Worm (Caenorhabditis elegans) whole organism, L2 larva: ENCODE data around the gene cpt-5.
A peak's percentile ranks its signal among the peaks of the same experiment; 100 is the strongest.

ENCODE experiments used
- C34F6.9 ChIP-seq: fragments of 150-350 bp; optimal IDR thresholded peaks from 2 replicates; lab custom pipeline; 2014; ENCODE audit warnings: missing biosample characterization, missing genetic modification characterization
- F13H6.1 ChIP-seq: sonication (generic microtip); optimal IDR thresholded peaks from 2 replicates; lab custom pipeline; 2016; ENCODE audit warnings: missing genetic modification characterization, missing compliant biosample characterization
- R02D3.7 ChIP-seq: fragments of 150-350 bp; optimal IDR thresholded peaks from 2 replicates; lab custom pipeline; 2014; ENCODE audit warnings: missing biosample characterization, missing genetic modification characterization
- Y55F3AM.14 ChIP-seq: fragments of 200-800 bp; sonication (Bioruptor generic); optimal IDR thresholded peaks from 2 replicates; lab custom pipeline; 2018; ENCODE audit warnings: mild to moderate bottlenecking, missing genetic modification characterization, missing compliant biosample characterization
- ZK546.5 ChIP-seq: sonication (generic microtip); optimal IDR thresholded peaks from 2 replicates; lab custom pipeline; 2017; ENCODE audit warnings: missing biosample characterization, missing genetic modification characterization
- alr-1 ChIP-seq: fragments of 150-350 bp; optimal IDR thresholded peaks from 2 replicates; lab custom pipeline; 2014; ENCODE audit warnings: missing biosample characterization, missing genetic modification characterization
- aly-2 ChIP-seq: fragments of 150-350 bp; optimal IDR thresholded peaks from 2 replicates; lab custom pipeline; 2014; ENCODE audit warnings: missing biosample characterization, missing genetic modification characterization
- ama-1 ChIP-seq: fragments of 150-350 bp; optimal IDR thresholded peaks from 2 replicates; lab custom pipeline; 2018; ENCODE audit warnings: inconsistent platforms
- blmp-1 ChIP-seq: sonication (generic microtip); optimal IDR thresholded peaks from 2 replicates; lab custom pipeline; 2017; ENCODE audit warnings: missing genetic modification characterization, mild to moderate bottlenecking, missing compliant biosample characterization, antibody characterized with exemption, moderate library complexity; ENCODE audit not compliant: insufficient read depth
- ceh-16 ChIP-seq: fragments of 150-350 bp; optimal IDR thresholded peaks from 2 replicates; lab custom pipeline; 2014; ENCODE audit warnings: missing biosample characterization, missing genetic modification characterization
- ceh-82 ChIP-seq: fragments of 150-350 bp; optimal IDR thresholded peaks from 2 replicates; lab custom pipeline; 2014; ENCODE audit warnings: missing biosample characterization, missing genetic modification characterization
- crh-2 ChIP-seq: sonication (generic microtip); optimal IDR thresholded peaks from 2 replicates; lab custom pipeline; 2017; ENCODE audit warnings: missing biosample characterization, missing genetic modification characterization
- dmd-4 ChIP-seq: sonication (generic microtip); optimal IDR thresholded peaks from 2 replicates; lab custom pipeline; 2017; ENCODE audit warnings: missing biosample characterization, missing genetic modification characterization
- egl-27 ChIP-seq: sonication (generic microtip); optimal IDR thresholded peaks from 3 replicates; lab custom pipeline; 2017; ENCODE audit warnings: missing biosample characterization, missing genetic modification reagents, missing genetic modification characterization
- elt-1 ChIP-seq: fragments of 150-350 bp; optimal IDR thresholded peaks from 2 replicates; lab custom pipeline; 2014; ENCODE audit warnings: missing biosample characterization, missing genetic modification characterization
- elt-3 ChIP-seq: sonication (generic microtip); optimal IDR thresholded peaks from 2 replicates; lab custom pipeline; 2017; ENCODE audit warnings: missing biosample characterization, missing genetic modification characterization
- fos-1 ChIP-seq: fragments of 150-350 bp; optimal IDR thresholded peaks from 2 replicates; lab custom pipeline; 2014; ENCODE audit warnings: missing biosample characterization, missing genetic modification characterization
- gmeb-1 ChIP-seq: fragments of 150-350 bp; optimal IDR thresholded peaks from 2 replicates; lab custom pipeline; 2014; ENCODE audit warnings: missing biosample characterization, missing genetic modification characterization
- lin-11 ChIP-seq: fragments of 150-350 bp; sonication (generic microtip); optimal IDR thresholded peaks from 2 replicates; lab custom pipeline; 2014; ENCODE audit warnings: missing biosample characterization, missing genetic modification characterization, inconsistent platforms, mixed read lengths
- lin-13 ChIP-seq: fragments of 150-350 bp; optimal IDR thresholded peaks from 2 replicates; lab custom pipeline; 2014; ENCODE audit warnings: missing biosample characterization, missing genetic modification reagents, missing genetic modification characterization
- lin-39 ChIP-seq: fragments of 150-350 bp; optimal IDR thresholded peaks from 2 replicates; lab custom pipeline; 2014; ENCODE audit warnings: missing biosample characterization, missing genetic modification reagents, missing genetic modification characterization
- lsy-2 ChIP-seq, 2 experiments: fragments of 150-350 bp in 1 of 2; sonication (generic microtip) in 1 of 2; optimal IDR thresholded peaks; 2 replicates each; lab custom pipeline; 2014 to 2017; ENCODE audit warnings: missing biosample characterization in 2 of 2, missing genetic modification characterization in 2 of 2
- mab-5 ChIP-seq: fragments of 150-350 bp; optimal IDR thresholded peaks from 2 replicates; lab custom pipeline; 2014; ENCODE audit warnings: missing biosample characterization, missing genetic modification characterization
- mbf-1 ChIP-seq: sonication (generic microtip); optimal IDR thresholded peaks from 2 replicates; lab custom pipeline; 2017; ENCODE audit warnings: missing biosample characterization, missing genetic modification characterization
- mdl-1 ChIP-seq, 2 experiments: fragments of 150-350 bp in 1 of 2; sonication (generic microtip) in 1 of 2; optimal IDR thresholded peaks; 2 replicates each; lab custom pipeline; 2017; ENCODE audit warnings: missing biosample characterization in 2 of 2, missing genetic modification characterization in 2 of 2
- nhr-10 ChIP-seq: sonication (generic microtip); optimal IDR thresholded peaks from 2 replicates; lab custom pipeline; 2017; ENCODE audit warnings: missing biosample characterization, missing genetic modification characterization
- nhr-11 ChIP-seq: fragments of 150-350 bp; optimal IDR thresholded peaks from 2 replicates; lab custom pipeline; 2014; ENCODE audit warnings: missing biosample characterization, missing genetic modification characterization
- nhr-12 ChIP-seq: fragments of 150-350 bp; optimal IDR thresholded peaks from 2 replicates; lab custom pipeline; 2014; ENCODE audit warnings: missing biosample characterization, missing genetic modification characterization
- nhr-129 ChIP-seq: fragments of 150-350 bp; optimal IDR thresholded peaks from 2 replicates; lab custom pipeline; 2014; ENCODE audit warnings: missing biosample characterization, missing genetic modification characterization
- nhr-21 ChIP-seq: fragments of 150-350 bp; optimal IDR thresholded peaks from 2 replicates; lab custom pipeline; 2014; ENCODE audit warnings: missing biosample characterization, missing genetic modification characterization
- nhr-23 ChIP-seq: fragments of 150-350 bp; optimal IDR thresholded peaks from 2 replicates; lab custom pipeline; 2014; ENCODE audit warnings: missing biosample characterization, missing genetic modification reagents, missing genetic modification characterization
- nhr-237 ChIP-seq: fragments of 150-350 bp; optimal IDR thresholded peaks from 2 replicates; lab custom pipeline; 2014; ENCODE audit warnings: missing biosample characterization, missing genetic modification characterization
- nhr-25 ChIP-seq: fragments of 150-350 bp; sonication (generic microtip); optimal IDR thresholded peaks from 3 replicates; lab custom pipeline; 2014; ENCODE audit warnings: missing biosample characterization, missing genetic modification characterization
- nhr-6 ChIP-seq: fragments of 150-350 bp; optimal IDR thresholded peaks from 2 replicates; lab custom pipeline; 2014; ENCODE audit warnings: missing biosample characterization, missing genetic modification characterization
- nhr-77 ChIP-seq: fragments of 150-350 bp; optimal IDR thresholded peaks from 2 replicates; lab custom pipeline; 2014; ENCODE audit warnings: missing biosample characterization, missing genetic modification characterization
- peb-1 ChIP-seq: fragments of 150-350 bp; optimal IDR thresholded peaks from 2 replicates; lab custom pipeline; 2014; ENCODE audit warnings: missing biosample characterization, missing genetic modification characterization
- sem-4 ChIP-seq: fragments of 150-350 bp; optimal IDR thresholded peaks from 2 replicates; lab custom pipeline; 2014; ENCODE audit warnings: missing biosample characterization, missing genetic modification reagents, missing genetic modification characterization
- skn-1 ChIP-seq: sonication (generic microtip); optimal IDR thresholded peaks from 2 replicates; lab custom pipeline; 2017; ENCODE audit warnings: missing biosample characterization, missing genetic modification characterization
- sma-3 ChIP-seq: sonication (generic microtip); optimal IDR thresholded peaks from 2 replicates; lab custom pipeline; 2016; ENCODE audit warnings: missing genetic modification reagents, missing genetic modification characterization, missing compliant biosample characterization
- sma-9 ChIP-seq, 2 experiments: fragments of 150-350 bp in 1 of 2; sonication (generic microtip) in 1 of 2; optimal IDR thresholded peaks; 2 replicates each; lab custom pipeline; 2014 to 2016; ENCODE audit warnings: missing genetic modification characterization in 2 of 2, mild to moderate bottlenecking in 1 of 2, missing biosample characterization in 1 of 2, missing compliant biosample characterization in 1 of 2, missing genetic modification reagents in 1 of 2, moderate library complexity in 1 of 2
- snpc-4 ChIP-seq: fragments of 150-350 bp; optimal IDR thresholded peaks from 2 replicates; lab custom pipeline; 2014; ENCODE audit warnings: missing biosample characterization, missing genetic modification characterization
- unc-39 ChIP-seq: fragments of 150-350 bp; optimal IDR thresholded peaks from 2 replicates; lab custom pipeline; 2014; ENCODE audit warnings: missing biosample characterization, missing genetic modification characterization
- unc-55 ChIP-seq: fragments of 150-350 bp; sonication (generic microtip); optimal IDR thresholded peaks from 3 replicates; lab custom pipeline; 2014; ENCODE audit warnings: missing biosample characterization, missing genetic modification reagents, missing genetic modification characterization
- unc-62 ChIP-seq: fragments of 150-350 bp; optimal IDR thresholded peaks from 2 replicates; lab custom pipeline; 2014; ENCODE audit warnings: missing biosample characterization, missing genetic modification reagents, missing genetic modification characterization
- zag-1 ChIP-seq: fragments of 150-350 bp; optimal IDR thresholded peaks from 2 replicates; lab custom pipeline; 2014; ENCODE audit warnings: missing biosample characterization, missing genetic modification characterization
- ztf-1 ChIP-seq: fragments of 200-800 bp; sonication (Bioruptor generic); conservative IDR thresholded peaks from 2 replicates; pipeline ENCODE4 v1.3.6; 2022; ENCODE audit warnings: missing genetic modification characterization, missing compliant biosample characterization
- ztf-11 ChIP-seq: sonication (generic microtip); optimal IDR thresholded peaks from 2 replicates; lab custom pipeline; 2017; ENCODE audit warnings: missing biosample characterization, missing genetic modification characterization
- ztf-4 ChIP-seq: fragments of 150-350 bp; optimal IDR thresholded peaks from 2 replicates; lab custom pipeline; 2014; ENCODE audit warnings: missing biosample characterization, missing genetic modification characterization

The cpt-5 gene

DNA sequence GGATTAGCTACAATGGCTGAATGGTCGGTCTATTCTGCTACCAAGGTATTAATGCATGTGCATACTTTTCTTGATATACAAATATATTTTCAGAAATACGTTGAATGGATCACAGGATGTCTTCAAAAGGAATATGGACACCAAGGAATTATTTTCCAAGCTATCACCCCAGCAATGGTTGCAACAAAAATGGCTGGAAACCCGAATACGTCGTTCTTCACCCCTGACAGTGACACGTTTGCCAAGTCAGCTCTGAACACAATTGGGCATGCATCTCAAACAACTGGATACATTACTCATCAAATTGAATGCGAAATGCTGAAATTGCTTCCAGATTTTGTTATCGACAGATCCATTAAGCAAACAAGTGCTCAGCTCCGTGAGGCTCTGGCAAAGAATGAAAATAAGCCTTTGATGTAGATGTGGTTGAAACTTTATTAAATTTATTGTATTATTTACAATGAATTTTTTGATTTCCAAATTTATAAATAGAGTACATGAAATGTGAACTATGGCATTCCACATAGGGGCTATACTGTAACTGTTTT, 34.6 kb downstream of the cpt-5 start:
- TF ChIP-seq sma-9 (GFP tag; optimal IDR thresholded peaks at IDR 0.05; lab: Kevin White, UChicago) (peak; percentile 42), sma-9 (tag; optimal IDR thresholded peaks at IDR 0.05; lab: Kevin White, UChicago) (no peak), crh-2 (tag; lab: Kevin White, UChicago) (peak; percentile 62), ztf-11 (tag; lab: Kevin White, UChicago) (no peak), nhr-23 (tag; lab: Kevin White, UChicago) (no peak), nhr-237 (no peak), alr-1 (tag; lab: Kevin White, UChicago) (no peak), skn-1 (no peak), gmeb-1 (peak; percentile 64), blmp-1 (tag; lab: Kevin White, UChicago) (no peak), nhr-10 (tag; lab: Kevin White, UChicago) (no peak), mab-5 (tag; lab: Kevin White, UChicago) (no peak), nhr-21 (tag; lab: Kevin White, UChicago) (peak; percentile 46), nhr-11 (tag; lab: Kevin White, UChicago) (no peak), nhr-6 (tag; lab: Kevin White, UChicago) (no peak), lsy-2 (tag; optimal IDR thresholded peaks at IDR 0.05; lab: Kevin White, UChicago) (peak in 1 of 2 experiments; percentile 60), unc-55 (GFP tag; lab: Kevin White, UChicago) (no peak), unc-39 (tag; lab: Kevin White, UChicago) (no peak), sem-4 (tag; lab: Kevin White, UChicago) (peak; percentile 17), egl-27 (no peak), lin-11 (no peak), ztf-4 (tag; lab: Kevin White, UChicago) (peak; percentile 53), ceh-82 (no peak), fos-1 (tag; lab: Kevin White, UChicago) (no peak), unc-62 (GFP tag; lab: Kevin White, UChicago) (no peak), zag-1 (tag; lab: Kevin White, UChicago) (no peak), mbf-1 (no peak), R02D3.7 (tag; lab: Kevin White, UChicago) (no peak), mdl-1 (tag; optimal IDR thresholded peaks at IDR 0.05; lab: Kevin White, UChicago) (no peak), lin-39 (tag; lab: Kevin White, UChicago) (no peak), lin-13 (GFP tag; lab: Kevin White, UChicago) (peak; percentile 49), aly-2 (tag; lab: Kevin White, UChicago) (no peak), elt-1 (tag; lab: Kevin White, UChicago) (no peak), elt-3 (tag; lab: Kevin White, UChicago) (no peak), peb-1 (tag; lab: Kevin White, UChicago) (no peak), nhr-12 (tag; lab: Kevin White, UChicago) (peak; percentile 35), nhr-129 (peak; percentile 58), nhr-77 (tag; lab: Kevin White, UChicago) (no peak), ZK546.5 (no peak), nhr-25 (tag; lab: Kevin White, UChicago) (peak; percentile 22), F13H6.1 (peak; percentile 11), sma-3 (GFP tag; lab: Kevin White, UChicago) (peak; percentile 62), C34F6.9 (tag; lab: Kevin White, UChicago) (peak; percentile 21), ztf-1 (GFP tag; lab: Robert Waterston, UW) (no peak), ceh-16 (tag; lab: Kevin White, UChicago) (no peak), dmd-4 (tag; lab: Kevin White, UChicago) (no peak), snpc-4 (no peak), Y55F3AM.14 (GFP tag; lab: Kevin White, UChicago) (peak; percentile 47), ama-1 (lab: Kevin White, UChicago) (peak; percentile 96)
